Worm (Caenorhabditis elegans): Measurements from ENCODE around the gene cbd-1.
A peak's percentile ranks its signal among the peaks of the same experiment; 100 is the strongest.

The cbd-1 gene

DNA sequence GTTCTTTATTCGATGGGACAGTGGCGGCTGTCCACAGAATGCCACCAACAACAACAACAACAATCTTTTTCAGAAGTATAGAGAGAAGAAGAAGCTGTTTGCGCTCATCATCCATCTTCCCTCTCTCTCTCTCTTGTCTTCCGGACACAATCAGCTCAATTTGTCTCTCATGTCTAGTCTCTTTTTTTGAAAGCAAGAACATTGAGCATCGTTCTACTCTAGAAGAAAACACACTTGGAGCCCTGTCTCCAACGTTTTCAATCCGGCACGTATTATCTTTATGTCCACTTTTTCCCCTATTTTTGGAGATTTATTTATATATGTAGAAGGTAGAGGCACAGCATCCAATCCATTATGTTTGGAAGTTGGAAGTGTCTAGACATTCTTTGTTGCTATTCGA, 24.0 kb upstream of the cbd-1 start:
- peak in 1 of 2 experiments; percentile 31 for TF ChIP-seq daf-16 (GFP tag; optimal IDR thresholded peaks at IDR 0.05)
- no peak for TF ChIP-seq daf-16 (tag; optimal IDR thresholded peaks at IDR 0.05)
- TF ChIP-seq lsy-2 (tag; optimal IDR thresholded peaks at IDR 0.05), result peak in 1 of 2 experiments; percentile 27
- TF ChIP-seq hif-1 (tag; optimal IDR thresholded peaks at IDR 0.05), result peak in 1 of 2 experiments; percentile 51
- 0 out of 2 replicates have a peak, but pooled peaks have one; percentile 25 for TF ChIP-seq hmg-1.1 (GFP tag; IDR thresholded peaks at IDR 0.05)
- TF ChIP-seq fos-1 (tag; optimal IDR thresholded peaks at IDR 0.05), result no peak
- no peak for TF ChIP-seq nhr-77 (tag; optimal IDR thresholded peaks at IDR 0.05)
- TF ChIP-seq nhr-6 (tag; optimal IDR thresholded peaks at IDR 0.05), result no peak

- TF ChIP-seq mep-1 (tag; optimal IDR thresholded peaks at IDR 0.05) (peak; percentile 45), ctbp-1 (GFP tag; IDR thresholded peaks at IDR 0.05) (0 out of 2 replicates have a peak, but pooled peaks have one; percentile 33), dmd-8 (GFP tag; IDR thresholded peaks at IDR 0.05) (no peak), rbr-2 (tag; optimal IDR thresholded peaks at IDR 0.05) (peak; percentile 20), nhr-28 (tag; optimal IDR thresholded peaks at IDR 0.05) (no peak), snpc-4 (tag; optimal IDR thresholded peaks at IDR 0.05) (no peak), ceh-20 (GFP tag; IDR thresholded peaks at IDR 0.05) (peak; percentile 67), hlh-30 (tag; optimal IDR thresholded peaks at IDR 0.05; ENCODE audit: insufficient read depth) (peak; percentile 72), hmg-1.1 (GFP tag; IDR thresholded peaks at IDR 0.05) (0 out of 2 replicates have a peak, but pooled peaks have one; percentile 24), vab-7 (GFP tag; IDR thresholded peaks at IDR 0.05) (no peak), aha-1 (tag) (no peak), nhr-25 (tag; optimal IDR thresholded peaks at IDR 0.05; ENCODE audit: borderline replicate concordance, insufficient read depth) (no peak), mdl-1 (tag; optimal IDR thresholded peaks at IDR 0.05) (peak in 1 of 2 experiments; percentile 49), lsy-2 (tag; optimal IDR thresholded peaks at IDR 0.05) (peak in 1 of 2 experiments; percentile 58), zfp-3 (GFP tag; conservative IDR thresholded peaks at IDR 0.05) (no peak)
Measured at ce11 chrIV:11349747-11350146, 23.0 kb upstream of the cbd-1 start.

DNA sequence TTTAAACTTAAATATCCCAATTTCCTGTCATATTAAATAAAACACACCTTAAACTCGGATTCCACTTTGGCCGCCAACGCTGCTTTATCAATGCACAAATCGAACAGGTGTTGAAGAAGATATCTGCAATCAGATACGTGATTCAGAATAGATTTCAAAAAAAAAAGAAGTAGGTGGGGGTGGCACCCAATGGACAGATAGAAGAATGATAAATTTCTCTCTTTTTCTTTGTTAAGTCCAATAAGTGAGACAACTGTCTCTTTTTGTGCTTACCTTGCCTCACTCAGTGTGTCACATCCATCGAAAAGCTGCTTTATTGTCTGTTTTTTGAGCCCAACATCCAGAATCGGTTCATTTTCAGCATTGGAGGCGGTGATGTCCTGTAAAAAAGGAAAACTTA, 22.0 kb upstream of the cbd-1 start:
- TF ChIP-seq pqm-1 (tag; optimal IDR thresholded peaks at IDR 0.05) (no peak), nhr-11 (tag; optimal IDR thresholded peaks at IDR 0.05) (peak; percentile 61), aha-1 (tag) (peak; percentile 67), ZK337.2 (GFP tag; IDR thresholded peaks at IDR 0.05) (peak; percentile 60; the same call in 1 of the 2 replicates), vab-7 (GFP tag; IDR thresholded peaks at IDR 0.05) (no peak), nhr-102 (tag; optimal IDR thresholded peaks at IDR 0.05) (no peak), nhr-6 (tag; optimal IDR thresholded peaks at IDR 0.05) (no peak), dpl-1 (GFP tag; optimal IDR thresholded peaks at IDR 0.05) (no peak), zag-1 (tag; optimal IDR thresholded peaks at IDR 0.05) (no peak)

ce11 chrIV:11351563-11351962, 21.2 kb upstream of the cbd-1 start:
- TF ChIP-seq mdl-1 (tag; optimal IDR thresholded peaks at IDR 0.05), result no peak
- no peak for TF ChIP-seq F44E2.7 (GFP tag; IDR thresholded peaks at IDR 0.05)
- TF ChIP-seq nhr-77 (tag; optimal IDR thresholded peaks at IDR 0.05), result no peak
- no peak for TF ChIP-seq fos-1 (tag; optimal IDR thresholded peaks at IDR 0.05)
- no peak for TF ChIP-seq daf-8 (GFP tag; IDR thresholded peaks at IDR 0.05)
- no peak for TF ChIP-seq spr-3 (GFP tag; optimal IDR thresholded peaks at IDR 0.05)
- TF ChIP-seq set-16 (GFP tag; IDR thresholded peaks at IDR 0.05), result no peak

- TF ChIP-seq unc-62 (GFP tag; optimal IDR thresholded peaks at IDR 0.05 in 1 of 2), result peak in 1 of 2 experiments; percentile 98
- TF ChIP-seq unc-62 (tag; optimal IDR thresholded peaks at IDR 0.05), result no peak
- TF ChIP-seq set-16 (GFP tag; IDR thresholded peaks at IDR 0.05), result 0 out of 2 replicates have a peak, but pooled peaks have one; percentile 5
- TF ChIP-seq nhr-11 (tag; optimal IDR thresholded peaks at IDR 0.05), result no peak
- TF ChIP-seq hmg-1.1 (GFP tag; IDR thresholded peaks at IDR 0.05), result peak; percentile 24; the same call in 1 of the 2 replicates
- TF ChIP-seq arid-1 (GFP tag; conservative IDR thresholded peaks at IDR 0.05), result no peak
Measured at ce11 chrIV:11352768-11353167, 20.0 kb upstream of the cbd-1 start.
